Fruit fly (Drosophila melanogaster) whole organism, embryonic: Measurements from ENCODE around the gene CG15725.

Experiments used
- Awh ChIP-seq: fragments of 200-800 bp; sonication (Bioruptor generic); IDR thresholded peaks from 2 replicates; pipeline ENCODE4, ENCODE4 v1.3.6; 2022; ENCODE audit warnings: missing biosample characterization, missing genetic modification characterization
- B-H2 ChIP-seq: fragments of 200-800 bp; sonication (Bioruptor generic); optimal IDR thresholded peaks from 2 replicates; lab custom pipeline; 2018; ENCODE audit warnings: missing biosample characterization, mild to moderate bottlenecking, missing genetic modification characterization
- CG10274 ChIP-seq: fragments of 200-800 bp; sonication (Bioruptor generic); optimal IDR thresholded peaks from 3 replicates; lab custom pipeline; 2017; ENCODE audit warnings: missing biosample characterization, mild to moderate bottlenecking, missing genetic modification characterization
- CG11504 ChIP-seq: fragments of 200-800 bp; sonication (Bioruptor generic); optimal IDR thresholded peaks from 3 replicates; lab custom pipeline; 2019; ENCODE audit warnings: missing biosample characterization, mild to moderate bottlenecking, missing genetic modification characterization, moderate library complexity
- CG12071 ChIP-seq: fragments of 200-800 bp; sonication (Bioruptor generic); optimal IDR thresholded peaks from 3 replicates; lab custom pipeline; 2018; ENCODE audit warnings: missing biosample characterization, mild to moderate bottlenecking, missing genetic modification characterization
- CG1233 ChIP-seq: fragments of 200-800 bp; sonication (Bioruptor generic); optimal IDR thresholded peaks from 4 replicates; lab custom pipeline; 2018; ENCODE audit warnings: missing biosample characterization, mild to moderate bottlenecking, missing genetic modification characterization
- CG14710 ChIP-seq: fragments of 200-800 bp; sonication (Bioruptor generic); optimal IDR thresholded peaks from 3 replicates; lab custom pipeline; 2019; ENCODE audit warnings: missing biosample characterization, mild to moderate bottlenecking, missing genetic modification characterization, moderate library complexity
- CG16813 ChIP-seq: fragments of 200-800 bp; sonication (Bioruptor generic); IDR thresholded peaks from 3 replicates; pipeline ENCODE4 v1.3.6; 2022; ENCODE audit warnings: missing biosample characterization, missing genetic modification characterization; ENCODE audit not compliant: partially characterized antibody
- CG17359 ChIP-seq: fragments of 200-800 bp; sonication (Bioruptor generic); optimal IDR thresholded peaks from 3 replicates; lab custom pipeline; 2018; ENCODE audit warnings: missing biosample characterization, mild to moderate bottlenecking, missing genetic modification characterization, moderate library complexity
- CG18764 ChIP-seq: fragments of 200-800 bp; sonication (Bioruptor generic); optimal IDR thresholded peaks from 3 replicates; lab custom pipeline; 2016; ENCODE audit warnings: missing biosample characterization, missing genetic modification characterization
- CG2199 ChIP-seq: fragments of 200-800 bp; sonication (Bioruptor generic); IDR thresholded peaks from 3 replicates; pipeline ENCODE4 v1.3.6; 2022; ENCODE audit warnings: missing biosample characterization, missing genetic modification characterization
- CG2875 ChIP-seq: fragments of 200-800 bp; sonication (Bioruptor generic); optimal IDR thresholded peaks from 2 replicates; lab custom pipeline; 2017; ENCODE audit warnings: missing biosample characterization, mild to moderate bottlenecking, missing genetic modification characterization, missing genetic modification reagents
- CG31388 ChIP-seq: fragments of 200-800 bp; sonication (Bioruptor generic); optimal IDR thresholded peaks from 2 replicates; lab custom pipeline; 2016; ENCODE audit warnings: missing biosample characterization, missing genetic modification characterization
- CG3838 ChIP-seq: fragments of 200-800 bp; sonication (Bioruptor generic); optimal IDR thresholded peaks from 3 replicates; lab custom pipeline; 2016; ENCODE audit warnings: missing biosample characterization, missing genetic modification characterization
- CG4730 ChIP-seq: fragments of 200-800 bp; sonication (Bioruptor generic); IDR thresholded peaks from 2 replicates; pipeline ENCODE4 v1.3.6; 2022; ENCODE audit warnings: missing biosample characterization, missing genetic modification characterization
- CG6254 ChIP-seq: fragments of 200-800 bp; sonication (Bioruptor generic); optimal IDR thresholded peaks from 3 replicates; lab custom pipeline; 2017; ENCODE audit warnings: mild to moderate bottlenecking, missing biosample characterization, missing genetic modification reagents, missing genetic modification characterization
- CG6683 ChIP-seq: fragments of 200-800 bp; sonication (Bioruptor generic); optimal IDR thresholded peaks from 2 replicates; lab custom pipeline; 2017; ENCODE audit warnings: missing biosample characterization, mild to moderate bottlenecking, missing genetic modification characterization, missing genetic modification reagents
- CG8290 ChIP-seq, 3 experiments: fragments of 200-800 bp; sonication (Bioruptor generic); optimal IDR thresholded peaks; 2 replicates each; lab custom pipeline; 2016 to 2019; ENCODE audit warnings: missing biosample characterization in 3 of 3, missing genetic modification characterization in 3 of 3, mild to moderate bottlenecking in 2 of 3, moderate library complexity in 1 of 3
- CG9437 ChIP-seq: fragments of 200-800 bp; sonication (Bioruptor generic); optimal IDR thresholded peaks from 2 replicates; lab custom pipeline; 2018; ENCODE audit warnings: missing biosample characterization, mild to moderate bottlenecking, missing genetic modification characterization
- CG9817 ChIP-seq: fragments of 200-800 bp; sonication (Bioruptor generic); optimal IDR thresholded peaks from 2 replicates; lab custom pipeline; 2018; ENCODE audit warnings: missing biosample characterization, mild to moderate bottlenecking, missing genetic modification characterization, moderate library complexity
- Chrac-16 ChIP-seq: fragments of 200-800 bp; sonication (Bioruptor generic); optimal IDR thresholded peaks from 3 replicates; lab custom pipeline; 2016; ENCODE audit warnings: missing biosample characterization, missing genetic modification characterization
- Dad ChIP-seq: fragments of 200-800 bp; sonication (Bioruptor generic); optimal IDR thresholded peaks from 3 replicates; lab custom pipeline; 2016; ENCODE audit warnings: missing biosample characterization, missing genetic modification characterization
- Drgx ChIP-seq: fragments of 200-800 bp; sonication (Bioruptor generic); IDR thresholded peaks from 2 replicates; pipeline ENCODE4 v1.3.6; 2022; ENCODE audit warnings: missing biosample characterization, missing genetic modification characterization
- GATAe ChIP-seq: fragments of 200-800 bp; sonication (Bioruptor generic); conservative IDR thresholded peaks from 2 replicates; pipeline ENCODE4 v1.3.6; 2022; ENCODE audit warnings: missing biosample characterization, missing genetic modification characterization
- Hsf ChIP-seq: fragments of 200-800 bp; sonication (Bioruptor generic); optimal IDR thresholded peaks from 3 replicates; lab custom pipeline; 2016; ENCODE audit warnings: missing biosample characterization, missing genetic modification characterization
- Lim3 ChIP-seq: fragments of 200-800 bp; sonication (Bioruptor generic); IDR thresholded peaks from 2 replicates; pipeline ENCODE4 v1.3.6; 2022; ENCODE audit warnings: missing biosample characterization, missing genetic modification characterization
- MBD-R2 ChIP-seq: fragments of 200-800 bp; sonication (Bioruptor generic); IDR thresholded peaks from 2 replicates; pipeline ENCODE4 v1.3.6; 2022; ENCODE audit warnings: missing biosample characterization, missing genetic modification characterization
- NC2β ChIP-seq: fragments of 200-800 bp; sonication (Bioruptor generic); optimal IDR thresholded peaks from 2 replicates; lab custom pipeline; 2016; ENCODE audit warnings: missing biosample characterization, missing genetic modification characterization
- Rfx ChIP-seq: fragments of 200-800 bp; sonication (Bioruptor generic); IDR thresholded peaks from 2 replicates; pipeline ENCODE4 v1.3.6; 2022; ENCODE audit warnings: missing biosample characterization, missing genetic modification characterization
- Sin3A ChIP-seq: fragments of >200 bp; optimal IDR thresholded peaks from 2 replicates; lab custom pipeline; 2018
- br ChIP-seq: fragments of >200 bp; optimal IDR thresholded peaks from 2 replicates; lab custom pipeline; 2017
- cas ChIP-seq: fragments of 200-800 bp; sonication (Bioruptor generic); IDR thresholded peaks from 2 replicates; pipeline ENCODE4 v1.3.6; 2022; ENCODE audit warnings: missing biosample characterization, missing genetic modification characterization
- ci ChIP-seq: fragments of 200-800 bp; sonication (Bioruptor generic); IDR thresholded peaks from 3 replicates; pipeline ENCODE4 v1.3.6; 2022; ENCODE audit warnings: missing biosample characterization, missing genetic modification characterization
- danr ChIP-seq: fragments of 200-800 bp; sonication (Bioruptor generic); IDR thresholded peaks from 2 replicates; pipeline ENCODE4 v1.3.6; 2022; ENCODE audit warnings: missing biosample characterization, missing genetic modification characterization
- gt ChIP-seq: fragments of 200-800 bp; sonication (Bioruptor generic); IDR thresholded peaks from 2 replicates; pipeline ENCODE4 v1.3.6; 2022; ENCODE audit warnings: missing biosample characterization, missing genetic modification characterization
- hth ChIP-seq: fragments of >200 bp; optimal IDR thresholded peaks from 2 replicates; lab custom pipeline; 2017; ENCODE audit warnings: inconsistent platforms
- kah ChIP-seq: fragments of 200-800 bp; sonication (Bioruptor generic); optimal IDR thresholded peaks from 2 replicates; lab custom pipeline; 2018; ENCODE audit warnings: missing biosample characterization, mild to moderate bottlenecking, missing genetic modification characterization
- ken ChIP-seq: fragments of 200-800 bp; sonication (Bioruptor generic); IDR thresholded peaks from 3 replicates; pipeline ENCODE4 v1.3.6; 2022; ENCODE audit warnings: missing biosample characterization, missing genetic modification characterization
- lab ChIP-seq: fragments of 200-800 bp; sonication (Bioruptor generic); optimal IDR thresholded peaks from 3 replicates; lab custom pipeline; 2017; ENCODE audit warnings: missing biosample characterization, missing genetic modification characterization, mild to moderate bottlenecking, moderate library complexity, missing genetic modification reagents
- lola ChIP-seq, 3 experiments: fragments of >200 bp in 2 of 3; fragments of 200-800 bp in 1 of 3; sonication (Bioruptor generic) in 1 of 3; optimal IDR thresholded peaks; 2 replicates each; lab custom pipeline; 2017 to 2019; ENCODE audit warnings: missing biosample characterization in 3 of 3, missing genetic modification characterization in 3 of 3, mild to moderate bottlenecking in 1 of 3, moderate library complexity in 1 of 3
- nerfin-2 ChIP-seq: fragments of 200-800 bp; sonication (Bioruptor generic); IDR thresholded peaks from 2 replicates; pipeline ENCODE4 v1.3.6; 2022; ENCODE audit warnings: missing biosample characterization, missing genetic modification characterization; ENCODE audit not compliant: partially characterized antibody
- otp ChIP-seq: fragments of 200-800 bp; sonication (Bioruptor generic); IDR thresholded peaks from 3 replicates; pipeline ENCODE4, ENCODE4 v1.3.6; 2022; ENCODE audit warnings: missing biosample characterization, missing genetic modification characterization
- p53 ChIP-seq: fragments of 200-800 bp; sonication (Bioruptor generic); optimal IDR thresholded peaks from 2 replicates; lab custom pipeline; 2016; ENCODE audit warnings: missing biosample characterization, missing genetic modification characterization
- ro ChIP-seq: fragments of 200-800 bp; sonication (Bioruptor generic); IDR thresholded peaks from 2 replicates; pipeline ENCODE4 v1.3.6; 2022; ENCODE audit warnings: missing biosample characterization, missing genetic modification characterization
- sc ChIP-seq, 3 experiments: fragments of >200 bp in 2 of 3; fragments of 200-800 bp in 1 of 3; sonication (Bioruptor generic) in 1 of 3; optimal IDR thresholded peaks; 2 replicates in 2 of 3; 3 replicates in 1 of 3; lab custom pipeline; 2017; ENCODE audit warnings: mild to moderate bottlenecking in 1 of 3, missing biosample characterization in 1 of 3, missing genetic modification characterization in 1 of 3, missing genetic modification reagents in 1 of 3
- sens ChIP-seq: fragments of 200-800 bp; sonication (Bioruptor generic); peaks from one replicate; lab custom pipeline; 2016; ENCODE audit warnings: missing biosample characterization, missing genetic modification characterization
- sna ChIP-seq: fragments of 200-800 bp; sonication (Bioruptor generic); IDR thresholded peaks from 2 replicates; pipeline ENCODE4 v1.3.6; 2022; ENCODE audit warnings: missing biosample characterization, missing genetic modification characterization; ENCODE audit not compliant: partially characterized antibody
- tll ChIP-seq, 2 experiments: fragments of 200-800 bp in 1 of 2; fragments of >200 bp in 1 of 2; sonication (Bioruptor generic) in 1 of 2; optimal IDR thresholded peaks; 2 replicates each; lab custom pipeline; 2017 to 2019; ENCODE audit warnings: missing biosample characterization in 2 of 2, missing genetic modification characterization in 2 of 2, mild to moderate bottlenecking in 1 of 2, moderate library complexity in 1 of 2
- unc-4 ChIP-seq: fragments of 200-800 bp; sonication (Bioruptor generic); IDR thresholded peaks from 2 replicates; pipeline ENCODE4 v1.3.6; 2022; ENCODE audit warnings: missing biosample characterization, missing genetic modification characterization; ENCODE audit not compliant: partially characterized antibody
- usp ChIP-seq: fragments of >200 bp; optimal IDR thresholded peaks from 2 replicates; lab custom pipeline; 2017; ENCODE audit warnings: missing biosample characterization, missing genetic modification characterization

CG15725 gene

dm6 chrX:12719152-12719779 lies 13.6 kb downstream of the CG15725 start (continued):
- TF ChIP-seq CG10274 (GFP tag; lab: Kevin White, UChicago) = peak; percentile 43
- TF ChIP-seq p53 (GFP tag; lab: Kevin White, UChicago) = no peak
- TF ChIP-seq B-H2 (GFP tag; lab: Kevin White, UChicago) = no peak
- TF ChIP-seq ken = no peak
- TF ChIP-seq sens (GFP tag; lab: Kevin White, UChicago) = peak; percentile 96
- peak; percentile 49 for TF ChIP-seq CG9817 (tag; lab: Kevin White, UChicago)
- TF ChIP-seq CG14710 (tag; lab: Kevin White, UChicago) = peak; percentile 54
- TF ChIP-seq CG6683 = peak; percentile 9
- no peak for TF ChIP-seq kah (GFP tag; lab: Kevin White, UChicago)
- TF ChIP-seq sc (optimal IDR thresholded peaks at IDR 0.05; lab: Kevin White, UChicago) = no peak
- no peak for TF ChIP-seq sc (GFP tag; optimal IDR thresholded peaks at IDR 0.05; lab: Kevin White, UChicago)
- peak; percentile 68 for TF ChIP-seq Dad (GFP tag; lab: Kevin White, UChicago)
- peak; percentile 75 for TF ChIP-seq CG17359 (tag; lab: Kevin White, UChicago)
- no peak for TF ChIP-seq sna (GFP tag; lab: Robert Waterston, UW)
- TF ChIP-seq lola (GFP tag; optimal IDR thresholded peaks at IDR 0.05; lab: Kevin White, UChicago) = peak in 1 of 3 experiments; percentile 62
- no peak for TF ChIP-seq CG16813 (GFP tag; lab: Robert Waterston, UW)
- TF ChIP-seq Sin3A (lab: Kevin White, UChicago) = no peak
- peak; percentile 69 for TF ChIP-seq ci (GFP tag; lab: Robert Waterston, UW)
- TF ChIP-seq otp (GFP tag; lab: Robert Waterston, UW) = peak; percentile 61; the same call in 1 of the 3 replicates
- peak; percentile 62 for TF ChIP-seq CG6254
- TF ChIP-seq nerfin-2 = no peak
- no peak for TF ChIP-seq CG8290 (GFP tag; optimal IDR thresholded peaks at IDR 0.05; lab: Kevin White, UChicago)
- TF ChIP-seq CG8290 (tag; optimal IDR thresholded peaks at IDR 0.05; lab: Kevin White, UChicago) = peak in 1 of 2 experiments; percentile 80
- TF ChIP-seq CG2199 = no peak
- peak; percentile 25; the same call in 1 of the 2 replicates for TF ChIP-seq MBD-R2 (GFP tag; lab: Robert Waterston, UW)
- TF ChIP-seq Drgx (GFP tag; lab: Robert Waterston, UW) = peak; percentile 79
- peak; percentile 80 for TF ChIP-seq CG11504 (tag; lab: Kevin White, UChicago)
- no peak for TF ChIP-seq Lim3 (GFP tag; lab: Robert Waterston, UW)
- TF ChIP-seq CG18764 (GFP tag; lab: Kevin White, UChicago) = peak; percentile 21
- no peak for TF ChIP-seq ro (GFP tag; lab: Robert Waterston, UW)
- TF ChIP-seq Hsf (GFP tag; lab: Kevin White, UChicago) = peak; percentile 80
- peak; percentile 54 for TF ChIP-seq CG9437
- TF ChIP-seq cas = 0 out of 2 replicates have a peak, but pooled peaks have one; percentile 29
- TF ChIP-seq CG12071 (GFP tag; lab: Kevin White, UChicago) = peak; percentile 50
- TF ChIP-seq CG1233 (GFP tag; lab: Kevin White, UChicago) = no peak
- peak; percentile 42; the same call in 1 of the 2 replicates for TF ChIP-seq Rfx (GFP tag; lab: Robert Waterston, UW)
- no peak for TF ChIP-seq tll (GFP tag; optimal IDR thresholded peaks at IDR 0.05; lab: Kevin White, UChicago)
- peak; percentile 46 for TF ChIP-seq CG2875 (GFP tag; lab: Kevin White, UChicago)
- peak; percentile 75 for TF ChIP-seq Chrac-16 (GFP tag; lab: Kevin White, UChicago)
- no peak for TF ChIP-seq danr
- TF ChIP-seq unc-4 = no peak
- TF ChIP-seq gt (GFP tag; lab: Robert Waterston, UW) = no peak
- peak; percentile 56 for TF ChIP-seq NC2β (GFP tag; lab: Kevin White, UChicago)
- no peak for TF ChIP-seq br (lab: Kevin White, UChicago)
- TF ChIP-seq usp (GFP tag; lab: Kevin White, UChicago) = no peak
- no peak for TF ChIP-seq Awh (GFP tag; lab: Robert Waterston, UW)
- TF ChIP-seq CG31388 (GFP tag; lab: Kevin White, UChicago) = peak; percentile 71
- TF ChIP-seq lab (GFP tag; lab: Kevin White, UChicago) = peak; percentile 81
- TF ChIP-seq CG4730 (GFP tag; lab: Robert Waterston, UW) = peak; percentile 56
- TF ChIP-seq hth (lab: Kevin White, UChicago) = no peak
- TF ChIP-seq GATAe (GFP tag; lab: Robert Waterston, UW) = no peak
- no peak for TF ChIP-seq CG3838 (GFP tag; lab: Kevin White, UChicago)
